Worm (Caenorhabditis elegans) whole organism, L4 larva: ENCODE results near the gene hlh-30.

Source experiments
- R02D3.7 ChIP-seq: fragments of 150-350 bp; sonication (generic microtip); optimal IDR thresholded peaks from 3 replicates; lab custom pipeline; 2014; ENCODE audit warnings: missing biosample characterization, missing genetic modification characterization
- Y105C5A.15 ChIP-seq: fragments of 200-800 bp; sonication (Bioruptor generic); IDR thresholded peaks from 2 replicates; pipeline ENCODE4 v1.3.6; 2022; ENCODE audit warnings: missing genetic modification characterization, missing compliant biosample characterization
- aly-2 ChIP-seq: sonication (generic microtip); optimal IDR thresholded peaks from 2 replicates; lab custom pipeline; 2018; ENCODE audit warnings: missing biosample characterization, missing genetic modification characterization
- ama-1 ChIP-seq: fragments of 150-350 bp; optimal IDR thresholded peaks from 2 replicates; lab custom pipeline; 2014; ENCODE audit warnings: inconsistent platforms, mixed read lengths
- attf-4 ChIP-seq: sonication (generic microtip); optimal IDR thresholded peaks from 3 replicates; lab custom pipeline; 2017; ENCODE audit warnings: missing biosample characterization, missing genetic modification characterization
- dve-1 ChIP-seq: sonication (generic microtip); optimal IDR thresholded peaks from 2 replicates; lab custom pipeline; 2017; ENCODE audit warnings: antibody characterized with exemption, mild to moderate bottlenecking, missing genetic modification characterization, missing compliant biosample characterization; ENCODE audit not compliant: insufficient read depth
- lsy-2 ChIP-seq, 2 experiments: fragments of 150-350 bp in 1 of 2; sonication (generic microtip) in 1 of 2; optimal IDR thresholded peaks; 2 replicates each; lab custom pipeline; 2014 to 2017; ENCODE audit warnings: missing biosample characterization in 2 of 2, missing genetic modification characterization in 2 of 2
- mxl-3 ChIP-seq: fragments of 200-800 bp; sonication (Bioruptor generic); optimal IDR thresholded peaks from 2 replicates; lab custom pipeline; 2018; ENCODE audit warnings: mild to moderate bottlenecking, missing genetic modification characterization, missing compliant biosample characterization
- nhr-11 ChIP-seq: fragments of 150-350 bp; optimal IDR thresholded peaks from 2 replicates; lab custom pipeline; 2014; ENCODE audit warnings: missing biosample characterization, missing genetic modification characterization
- snpc-4 ChIP-seq: fragments of 150-350 bp; optimal IDR thresholded peaks from 2 replicates; lab custom pipeline; 2014; ENCODE audit warnings: missing biosample characterization, missing genetic modification characterization

DNA sequence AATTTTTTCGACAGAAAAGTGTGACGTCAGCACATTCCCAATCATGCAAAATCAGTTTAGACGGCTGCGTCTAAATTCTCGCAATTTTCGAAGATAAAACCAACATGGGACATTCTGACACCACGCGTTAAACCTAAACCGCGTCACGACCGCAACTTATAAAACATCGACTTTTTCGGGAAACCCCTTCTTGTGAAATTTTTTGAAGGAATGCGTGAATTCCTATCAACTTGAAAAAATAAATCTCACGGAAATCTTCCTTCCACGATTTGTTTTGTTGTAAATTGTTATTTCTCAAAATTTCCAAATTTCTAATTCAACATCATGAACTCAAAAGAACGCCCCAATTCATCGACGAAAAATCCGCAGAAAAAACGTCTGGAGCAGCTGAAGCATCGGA lies 5.2 kb upstream of the hlh-30 start, which contains the start of gene F35F11.2:
- no peak for TF ChIP-seq nhr-11 (tag; lab: Kevin White, UChicago)
- TF ChIP-seq ama-1 (lab: Kevin White, UChicago), result no peak
- no peak for TF ChIP-seq dve-1 (tag; lab: Kevin White, UChicago)
- TF ChIP-seq aly-2 (tag; lab: Kevin White, UChicago), result no peak
- TF ChIP-seq Y105C5A.15, result no peak
- no peak for TF ChIP-seq snpc-4 (tag; lab: Kevin White, UChicago)
- no peak for TF ChIP-seq mxl-3 (GFP tag; lab: Kevin White, UChicago)
- TF ChIP-seq lsy-2 (tag; optimal IDR thresholded peaks at IDR 0.05; lab: Kevin White, UChicago), result no peak
- no peak for TF ChIP-seq R02D3.7 (tag; lab: Kevin White, UChicago)
- no peak for TF ChIP-seq attf-4
